Worm (Caenorhabditis elegans) whole organism, L4 larva: ENCODE data around the gene mrps-28.

Experiments used
- ZK546.5 ChIP-seq, 2 experiments: sonication (generic microtip); optimal IDR thresholded peaks; 2 replicates each; lab custom pipeline; 2017; ENCODE audit warnings: missing biosample characterization in 2 of 2, missing genetic modification characterization in 2 of 2
- ceh-28 ChIP-seq: fragments of 150-350 bp; optimal IDR thresholded peaks from 2 replicates; lab custom pipeline; 2014; ENCODE audit warnings: missing biosample characterization, missing genetic modification reagents, missing genetic modification characterization
- ceh-82 ChIP-seq: sonication (generic microtip); optimal IDR thresholded peaks from 2 replicates; lab custom pipeline; 2017; ENCODE audit warnings: missing biosample characterization, missing genetic modification characterization
- dpl-1 ChIP-seq: fragments of 150-350 bp; optimal IDR thresholded peaks from 2 replicates; lab custom pipeline; 2014; ENCODE audit warnings: missing biosample characterization, missing genetic modification reagents, missing genetic modification characterization
- nhr-237 ChIP-seq: sonication (generic microtip); optimal IDR thresholded peaks from 2 replicates; lab custom pipeline; 2017; ENCODE audit warnings: missing biosample characterization, missing genetic modification characterization
- nhr-48 ChIP-seq: sonication (generic microtip); optimal IDR thresholded peaks from 2 replicates; lab custom pipeline; 2016; ENCODE audit warnings: mild to moderate bottlenecking, missing genetic modification characterization, missing compliant biosample characterization
- unc-130 ChIP-seq: sonication (generic microtip); optimal IDR thresholded peaks from 2 replicates; lab custom pipeline; 2016; ENCODE audit warnings: missing genetic modification reagents, missing genetic modification characterization, missing compliant biosample characterization
- unc-62 ChIP-seq, 3 experiments: fragments of 150-350 bp in 1 of 3; sonication (generic microtip); optimal IDR thresholded peaks in 2 of 3; peaks in 1 of 3; 1 replicate in 1 of 3; 2 replicates in 2 of 3; lab custom pipeline; 2014 to 2017; ENCODE audit warnings: missing biosample characterization in 3 of 3, missing genetic modification characterization in 3 of 3, missing genetic modification reagents in 3 of 3, missing genotype in 1 of 3

ce11 chrV:19670866-19671265, 26.8 kb downstream of the mrps-28 start:
- TF ChIP-seq ceh-82 = no peak
- no peak for TF ChIP-seq ZK546.5 (tag; optimal IDR thresholded peaks at IDR 0.05; lab: Kevin White, UChicago)
- no peak for TF ChIP-seq nhr-48 (tag; lab: Kevin White, UChicago)
- no peak for TF ChIP-seq dpl-1 (GFP tag; lab: Kevin White, UChicago)
- TF ChIP-seq ceh-28 (tag; lab: Kevin White, UChicago) = no peak
- no peak for TF ChIP-seq unc-62 (GFP tag; optimal IDR thresholded peaks at IDR 0.05 in 1 of 2; lab: Kevin White, UChicago)
- TF ChIP-seq unc-62 (tag; optimal IDR thresholded peaks at IDR 0.05; lab: Kevin White, UChicago) = no peak
- no peak for TF ChIP-seq unc-130 (GFP tag; lab: Kevin White, UChicago)
- TF ChIP-seq nhr-237 (tag; lab: Kevin White, UChicago) = no peak
